Fruit fly (Drosophila melanogaster) S2 (cell line): Measurements from ENCODE around the gene LSm3.

Experiments
- CG8478 ChIP-seq: fragments of >200 bp; optimal IDR thresholded peaks from 2 replicates; lab custom pipeline; 2018
- CTCF ChIP-seq, 2 experiments: fragments of >200 bp; optimal IDR thresholded peaks; 2 replicates each; lab custom pipeline; 2018

Gene LSm3

DNA sequence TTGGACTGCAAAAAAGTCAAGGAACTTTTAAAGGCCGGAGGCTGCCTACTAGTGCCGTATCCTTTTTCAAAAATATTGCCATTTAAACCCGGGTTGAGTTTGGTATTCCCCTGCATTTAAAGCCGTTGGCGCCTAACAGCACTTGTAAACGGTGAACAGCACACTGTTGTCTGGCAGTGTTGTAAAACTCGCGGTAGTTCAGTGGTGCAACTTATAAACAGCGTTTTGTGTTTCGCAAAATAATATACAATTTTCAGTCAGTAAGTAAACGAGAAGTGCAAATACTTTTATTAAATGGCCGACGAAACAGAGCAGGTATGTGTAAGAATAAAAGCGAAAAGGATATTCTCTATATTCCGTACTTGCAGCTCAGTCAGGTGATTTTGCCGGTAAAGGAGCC is at the start of gene LSm3:
LSm3 (plus strand) TSS at position 39 of the 400 bp plus-strand sequence.
- TF ChIP-seq CG8478 (lab: Kevin White, UChicago) (no peak), CTCF (optimal IDR thresholded peaks at IDR 0.05; lab: Kevin White, UChicago) (peak in 1 of 2 experiments; percentile 16)

DNA sequence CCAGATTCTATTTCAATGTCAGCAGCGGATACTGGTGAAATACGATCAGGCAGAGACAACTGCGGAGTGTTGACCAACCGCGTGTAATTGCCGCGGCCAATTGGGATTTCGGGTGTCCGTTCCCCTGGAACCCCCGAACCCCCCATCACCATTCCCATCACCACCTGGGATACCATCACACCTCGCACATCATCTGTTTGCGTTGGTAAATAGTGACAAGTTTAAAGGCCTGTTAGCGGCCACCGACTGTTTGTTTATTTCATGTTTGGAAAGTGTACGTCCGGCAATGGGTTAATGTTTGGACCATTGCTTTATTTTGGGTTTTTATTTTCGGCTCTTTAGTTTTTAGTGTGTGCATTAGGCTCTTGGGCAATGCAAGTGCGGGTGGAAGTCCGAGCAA is 49.1 kb upstream of the LSm3 start:
- TF ChIP-seq CG8478 (lab: Kevin White, UChicago): no peak
- no peak for TF ChIP-seq CTCF (optimal IDR thresholded peaks at IDR 0.05; lab: Kevin White, UChicago)

DNA sequence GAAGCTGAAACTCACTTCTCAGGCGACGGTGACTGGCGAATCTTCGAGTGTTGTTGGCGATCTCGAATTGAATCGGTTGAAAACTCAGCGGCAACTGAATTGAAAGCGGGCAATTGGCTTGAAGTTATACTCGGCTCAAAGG is 47.9 kb upstream of the LSm3 start, which contains the start of gene CG12268:
CG12268 (minus strand) TSS at position 101 of the 142 bp plus-strand sequence.
- TF ChIP-seq CTCF (optimal IDR thresholded peaks at IDR 0.05; lab: Kevin White, UChicago): no peak
- no peak for TF ChIP-seq CG8478 (lab: Kevin White, UChicago)

DNA sequence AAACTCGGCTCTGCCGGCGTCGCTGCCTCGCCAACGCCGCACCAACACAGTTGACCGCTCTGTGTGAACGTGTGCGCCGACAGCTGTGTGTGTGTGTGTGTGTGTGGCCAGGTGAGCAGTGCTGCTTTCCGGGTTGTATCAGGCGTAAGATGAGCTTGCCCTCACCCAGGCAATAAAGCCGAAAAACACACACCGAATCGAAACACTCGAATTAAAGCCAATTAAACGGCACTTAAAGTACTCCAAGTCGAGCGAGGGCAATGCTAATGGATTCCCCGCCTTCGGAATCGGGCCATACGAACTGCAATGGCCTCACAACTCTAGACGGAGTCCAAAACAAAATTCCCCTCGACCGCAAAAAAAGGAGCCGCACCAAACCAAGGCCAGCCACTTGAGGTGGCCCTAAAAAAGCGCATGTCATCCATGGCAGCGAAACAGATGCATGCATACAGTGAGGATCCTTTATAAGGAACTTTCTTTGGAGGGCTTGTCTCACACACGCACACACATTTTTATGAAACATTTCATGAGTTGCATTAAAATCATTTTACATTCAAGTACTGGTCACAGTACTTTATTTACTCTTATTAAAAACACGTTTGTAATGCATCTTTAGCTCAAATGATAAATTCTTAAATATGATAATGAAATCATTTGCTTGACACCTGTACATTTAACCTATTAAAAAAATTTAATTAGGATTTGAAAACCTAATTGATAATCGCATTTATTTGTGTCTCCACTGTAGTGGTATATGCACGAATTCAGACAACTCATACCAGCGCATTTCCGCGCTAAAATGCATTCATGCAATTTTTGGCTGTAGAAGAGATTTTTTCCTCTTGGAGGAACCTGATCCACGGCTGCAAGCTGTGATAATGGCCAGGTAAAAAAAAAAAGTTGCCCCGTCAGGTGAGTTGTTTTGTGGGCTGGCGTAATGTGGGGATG is 47.3 kb upstream of the LSm3 start:
- TF ChIP-seq CG8478 (lab: Kevin White, UChicago): no peak

DNA sequence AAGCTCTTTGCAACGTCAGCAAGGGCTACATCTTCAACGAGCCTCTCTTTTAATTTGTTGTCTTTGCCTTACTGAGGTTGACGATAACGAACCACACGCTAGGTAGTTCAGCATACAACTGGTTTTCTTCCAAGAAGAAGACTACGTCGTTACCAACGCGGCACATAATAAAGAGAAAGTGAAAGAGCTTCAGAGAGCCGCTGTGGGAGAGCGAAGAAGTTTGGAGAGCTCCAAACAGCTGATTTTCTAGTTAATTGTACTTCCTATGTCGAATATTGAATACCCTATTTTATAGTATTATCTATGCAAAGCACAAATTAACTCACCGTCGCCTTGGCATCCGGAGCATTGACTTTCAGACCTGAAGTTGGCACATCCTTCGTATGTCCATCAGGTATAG is 40.7 kb upstream of the LSm3 start:
- TF ChIP-seq CG8478 (lab: Kevin White, UChicago) (no peak), CTCF (optimal IDR thresholded peaks at IDR 0.05; lab: Kevin White, UChicago) (no peak)

DNA sequence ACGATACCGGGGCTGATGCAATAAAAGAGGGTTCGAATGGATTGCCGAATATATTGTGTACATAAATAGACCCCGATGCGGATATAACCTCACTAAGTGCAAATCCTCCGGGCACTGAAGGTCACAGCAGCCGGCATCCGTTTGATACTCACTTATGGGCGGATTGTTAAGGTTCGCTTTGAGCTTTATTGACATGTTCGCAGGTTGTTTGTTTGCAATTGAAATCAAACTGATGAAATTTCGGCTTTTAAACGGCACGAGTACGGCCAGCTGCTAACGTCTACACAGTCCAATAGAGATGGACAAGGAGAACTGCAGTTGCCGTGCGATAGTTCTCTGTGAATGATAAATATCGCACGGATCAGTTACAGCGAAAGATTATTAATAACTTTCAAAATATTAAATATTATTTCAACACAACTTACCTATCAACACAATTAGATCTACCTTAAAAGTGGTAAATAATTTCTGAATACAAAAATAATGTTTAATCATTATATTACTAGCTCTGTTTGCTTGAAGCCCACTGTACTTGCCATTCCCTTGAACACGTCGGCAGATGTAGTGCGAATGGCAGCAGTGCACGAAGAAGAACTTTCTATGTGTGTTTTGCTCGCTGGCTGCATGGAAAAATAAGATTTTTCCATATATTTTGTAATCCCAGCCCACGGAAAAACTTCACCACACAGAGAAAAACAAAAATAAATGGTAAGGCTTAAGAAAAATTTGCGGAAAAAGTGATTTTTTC is 37.8 kb upstream of the LSm3 start, which contains the start of the genes GluProRS and AP-1sigma:
GluProRS (minus strand) TSS at position 301 of the 748 bp plus-strand sequence.
AP-1sigma (plus strand) TSS at position 561 of the 748 bp plus-strand sequence.
- TF ChIP-seq CG8478 (lab: Kevin White, UChicago) (no peak), CTCF (optimal IDR thresholded peaks at IDR 0.05; lab: Kevin White, UChicago) (no peak)

DNA sequence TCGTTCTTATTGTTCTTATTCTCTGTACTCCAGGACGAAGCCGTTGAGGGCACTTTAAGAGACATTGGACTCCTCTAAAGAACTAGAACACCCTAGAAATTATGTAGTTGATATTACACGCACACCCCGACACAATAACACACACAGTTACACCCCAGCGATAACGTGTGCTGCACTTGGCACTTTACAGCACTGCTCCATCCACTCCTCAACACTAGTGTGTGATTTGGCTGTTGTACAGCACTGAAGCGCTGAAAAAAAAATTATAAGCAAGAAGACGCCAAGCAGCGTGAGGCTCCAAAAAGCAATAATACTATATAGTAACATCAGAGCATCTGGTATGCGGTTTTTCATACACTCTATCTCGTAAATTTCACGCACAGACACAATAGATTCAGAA is 35.2 kb upstream of the LSm3 start:
- TF ChIP-seq CG8478 (lab: Kevin White, UChicago): no peak
- no peak for TF ChIP-seq CTCF (optimal IDR thresholded peaks at IDR 0.05; lab: Kevin White, UChicago)

DNA sequence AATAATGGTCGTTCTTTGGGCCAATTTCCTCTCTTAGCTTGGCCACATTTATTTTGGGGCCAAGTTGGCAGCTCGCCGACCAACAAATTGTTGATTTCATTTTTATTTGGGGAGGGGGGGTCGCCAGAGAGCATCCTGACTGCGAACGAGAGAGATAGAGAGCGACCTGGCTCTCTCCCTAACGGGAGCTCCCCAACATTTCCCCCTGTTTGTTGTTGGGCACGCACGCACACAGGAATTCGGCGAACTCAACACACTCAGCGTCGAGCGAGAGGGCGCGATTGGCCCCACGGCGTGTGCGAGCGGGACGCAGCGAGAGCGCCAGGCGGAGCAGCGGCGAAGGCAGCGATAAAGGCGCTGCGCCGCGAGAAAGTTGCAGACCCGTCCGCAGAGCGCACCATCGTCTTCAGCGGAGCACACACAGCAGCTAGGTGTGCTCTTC is 33.3 kb upstream of the LSm3 start, which contains the start of gene CG31140:
CG31140 (plus strand) TSS at position 400 of the 442 bp plus-strand sequence.
- TF ChIP-seq CTCF (optimal IDR thresholded peaks at IDR 0.05; lab: Kevin White, UChicago) (no peak), CG8478 (lab: Kevin White, UChicago) (no peak)

DNA sequence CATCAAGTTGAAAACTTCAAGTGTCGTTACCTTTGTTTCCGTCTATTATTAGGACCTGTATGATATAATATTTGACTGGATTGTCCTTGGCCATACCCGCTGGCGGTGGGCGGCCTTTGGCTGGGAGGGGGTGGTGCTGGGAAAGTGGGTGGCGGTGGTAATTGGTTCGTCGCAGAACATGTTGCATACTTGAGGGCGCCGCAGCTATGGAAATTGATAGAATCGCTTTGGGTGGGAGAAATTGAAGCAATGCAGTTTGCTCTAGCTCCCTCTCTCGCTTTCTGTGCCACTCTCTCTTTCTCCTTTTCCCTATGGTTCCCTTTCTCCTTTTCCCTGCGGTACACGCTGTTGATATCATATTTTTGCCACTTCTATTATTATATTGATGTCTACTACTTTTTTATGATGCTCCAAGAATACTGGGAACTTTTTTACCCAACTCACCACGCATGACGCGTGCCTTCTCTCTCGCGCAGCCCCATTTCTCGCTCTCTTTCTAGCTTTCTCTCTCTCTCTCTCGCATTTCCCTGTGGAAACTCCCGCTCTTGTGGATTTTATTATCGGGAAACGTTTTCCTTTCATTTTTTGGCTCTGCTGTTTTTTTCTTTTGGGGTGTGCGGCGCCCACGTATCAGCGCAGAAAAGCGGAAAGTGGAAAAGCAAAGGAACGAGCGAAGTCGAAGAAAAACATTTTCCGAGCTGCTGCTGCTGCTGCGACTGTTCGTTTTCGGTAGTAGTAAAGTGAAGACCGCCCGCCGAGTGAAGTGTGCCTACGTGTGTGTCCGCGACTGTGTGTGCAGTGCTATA is 30.9 kb upstream of the LSm3 start:
- TF ChIP-seq CG8478 (lab: Kevin White, UChicago) (no peak), CTCF (optimal IDR thresholded peaks at IDR 0.05; lab: Kevin White, UChicago) (no peak)

DNA sequence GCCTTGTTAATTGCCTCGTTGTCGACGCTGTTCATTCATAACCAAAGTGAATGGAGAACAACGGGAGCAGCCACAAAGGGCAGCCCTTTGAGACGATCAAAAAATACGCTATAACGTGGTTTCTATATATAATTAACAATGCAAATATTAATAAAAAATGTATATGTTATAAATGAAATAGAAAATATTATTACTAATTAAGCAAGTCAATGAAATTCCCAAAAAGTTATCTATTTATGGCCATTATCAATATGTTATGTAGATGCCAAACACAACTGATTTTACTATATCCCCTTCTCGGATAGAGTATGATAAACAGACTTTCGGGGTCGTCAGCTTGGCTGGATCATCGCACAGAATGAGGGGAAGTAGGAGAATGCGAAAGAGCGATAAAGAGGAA is 26.6 kb upstream of the LSm3 start:
- TF ChIP-seq CG8478 (lab: Kevin White, UChicago) (no peak), CTCF (optimal IDR thresholded peaks at IDR 0.05; lab: Kevin White, UChicago) (no peak)

DNA sequence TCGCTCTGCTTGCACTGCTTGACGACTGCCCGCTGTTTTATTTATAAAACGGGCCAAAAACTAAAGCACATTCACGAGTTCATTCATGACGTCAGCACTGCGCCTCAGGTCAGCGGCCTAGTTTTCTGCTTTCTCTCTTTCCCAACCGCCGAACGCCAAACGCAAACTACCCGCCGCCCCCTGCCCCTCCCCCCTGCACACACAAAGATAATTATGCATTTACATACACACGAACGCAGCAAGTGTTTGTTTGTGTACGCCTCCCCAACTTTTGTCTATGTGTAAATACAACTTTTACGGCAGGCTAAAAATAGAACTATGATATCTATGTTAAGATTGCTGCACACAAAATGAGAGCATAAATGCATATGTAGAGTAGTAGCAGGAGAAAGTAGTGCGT is 24.9 kb upstream of the LSm3 start:
- TF ChIP-seq CTCF (optimal IDR thresholded peaks at IDR 0.05; lab: Kevin White, UChicago) (no peak), CG8478 (lab: Kevin White, UChicago) (no peak)

DNA sequence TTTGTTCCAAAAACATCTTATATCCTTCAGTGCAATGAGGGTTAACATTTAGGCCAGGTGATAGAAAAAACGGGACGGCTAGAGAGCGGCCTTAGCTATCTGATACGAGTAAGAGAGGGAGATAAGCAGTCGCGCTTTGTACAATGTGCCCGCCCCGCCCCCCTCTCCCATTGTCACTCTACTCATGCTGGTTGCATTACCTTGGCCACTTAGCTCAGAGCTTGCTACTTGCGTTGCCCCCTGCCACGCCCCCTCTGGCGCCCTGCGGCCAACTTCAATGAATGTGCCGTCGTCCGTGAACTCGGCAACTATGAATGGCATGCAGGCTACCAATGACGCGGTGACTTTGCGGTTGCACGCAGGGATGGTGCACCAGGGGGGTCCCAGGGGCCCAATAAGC is 24.3 kb upstream of the LSm3 start:
- no peak for TF ChIP-seq CTCF (optimal IDR thresholded peaks at IDR 0.05; lab: Kevin White, UChicago)
- TF ChIP-seq CG8478 (lab: Kevin White, UChicago): no peak

DNA sequence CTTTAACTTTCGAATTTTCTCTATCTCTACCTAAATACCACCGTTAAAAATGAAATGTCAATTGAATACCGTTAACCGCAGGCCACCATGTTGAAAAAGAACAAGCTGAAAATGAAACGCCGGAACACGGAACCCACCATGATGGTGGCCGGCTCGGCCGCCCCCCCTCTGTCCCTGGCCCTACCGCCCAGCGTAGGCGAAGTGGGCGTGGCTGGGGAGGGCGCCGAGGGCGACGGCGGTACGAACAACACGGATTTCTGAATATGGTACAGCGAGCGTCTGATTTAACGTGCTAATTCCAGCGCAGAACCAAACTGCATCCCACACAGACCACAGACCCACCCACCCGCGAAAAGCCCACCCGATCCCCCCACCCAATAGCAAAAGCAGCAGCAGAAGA is 14.4 kb upstream of the LSm3 start:
- TF ChIP-seq CTCF (optimal IDR thresholded peaks at IDR 0.05; lab: Kevin White, UChicago) (no peak), CG8478 (lab: Kevin White, UChicago) (no peak)

DNA sequence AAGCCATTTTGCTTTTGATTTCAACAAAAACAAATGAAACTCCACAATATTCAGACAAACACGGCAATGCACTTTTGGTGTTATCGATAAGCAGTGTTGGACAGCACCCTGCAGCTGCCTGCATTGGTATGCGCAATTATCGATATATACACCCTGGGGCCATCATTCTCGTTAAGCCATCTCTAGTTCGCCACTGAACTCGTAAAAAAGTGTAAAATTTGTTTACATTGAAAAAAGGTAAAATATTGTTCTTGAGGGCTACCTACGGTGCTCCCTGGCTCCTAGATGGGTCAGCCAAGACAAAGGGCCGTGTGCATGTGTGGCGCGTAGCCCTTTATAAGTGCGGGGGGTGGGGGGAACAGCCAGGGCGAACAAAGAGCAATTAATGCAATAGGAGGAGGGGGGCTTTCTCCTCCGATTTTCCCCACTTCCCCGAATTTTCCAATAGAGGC is 9.6 kb upstream of the LSm3 start, which contains the start of the genes CG13603 and CG5902:
CG13603 (minus strand) TSS at position 91 of the 452 bp plus-strand sequence.
CG5902 (plus strand) TSS at position 164 of the 452 bp plus-strand sequence.
- TF ChIP-seq CG8478 (lab: Kevin White, UChicago): no peak
- TF ChIP-seq CTCF (optimal IDR thresholded peaks at IDR 0.05; lab: Kevin White, UChicago): peak in 1 of 2 experiments; percentile 5
